Worm (Caenorhabditis elegans) whole organism, mixed stage, embryonic: ENCODE data around the gene acdh-6.
A peak's percentile ranks its signal among the peaks of the same experiment; 100 is the strongest.

Experiments
- M03D4.4 ChIP-seq: sonication (generic microtip); optimal IDR thresholded peaks from 2 replicates; lab custom pipeline; 2017; ENCODE audit warnings: mild to moderate bottlenecking, missing genetic modification characterization, missing compliant biosample characterization
- bed-3 ChIP-seq: fragments of 200-800 bp; sonication (Bioruptor generic); optimal IDR thresholded peaks from 3 replicates; lab custom pipeline; 2018; ENCODE audit warnings: mild to moderate bottlenecking, missing genetic modification characterization, moderate library complexity, missing compliant biosample characterization
- blmp-1 ChIP-seq: fragments of 150-350 bp; optimal IDR thresholded peaks from 2 replicates; lab custom pipeline; 2014; ENCODE audit warnings: missing biosample characterization, missing genetic modification characterization
- ceh-39 ChIP-seq: fragments of 150-350 bp; optimal IDR thresholded peaks from 2 replicates; lab custom pipeline; 2014; ENCODE audit warnings: missing biosample characterization, missing genetic modification characterization
- ceh-43 ChIP-seq: fragments of 200-800 bp; sonication (Bioruptor generic); optimal IDR thresholded peaks from 2 replicates; lab custom pipeline; 2018; ENCODE audit warnings: mild to moderate bottlenecking, missing genetic modification characterization, moderate library complexity, missing compliant biosample characterization
- ceh-83 ChIP-seq: fragments of 200-800 bp; sonication (Bioruptor generic); optimal IDR thresholded peaks from 2 replicates; lab custom pipeline; 2018; ENCODE audit warnings: mild to moderate bottlenecking, missing genetic modification characterization, missing compliant biosample characterization
- ces-1 ChIP-seq: fragments of 150-350 bp; optimal IDR thresholded peaks from 2 replicates; lab custom pipeline; 2014; ENCODE audit warnings: missing biosample characterization, missing genetic modification reagents, missing genetic modification characterization
- cnd-1 ChIP-seq: fragments of 200-800 bp; sonication (Bioruptor generic); optimal IDR thresholded peaks from 2 replicates; lab custom pipeline; 2018; ENCODE audit warnings: mild to moderate bottlenecking, missing genetic modification characterization, missing compliant biosample characterization
- drap-1 ChIP-seq: fragments of 200-800 bp; sonication (Bioruptor generic); optimal IDR thresholded peaks from 3 replicates; lab custom pipeline; 2018; ENCODE audit warnings: mild to moderate bottlenecking, missing genetic modification characterization, missing compliant biosample characterization
- elt-1 ChIP-seq: sonication (generic microtip); optimal IDR thresholded peaks from 2 replicates; lab custom pipeline; 2017; ENCODE audit warnings: missing genetic modification characterization, mild to moderate bottlenecking, missing compliant biosample characterization, antibody characterized with exemption, moderate library complexity, borderline replicate concordance; ENCODE audit not compliant: insufficient read depth
- flh-1 ChIP-seq: fragments of 200-800 bp; sonication (Bioruptor generic); optimal IDR thresholded peaks from 2 replicates; lab custom pipeline; 2018; ENCODE audit warnings: mild to moderate bottlenecking, missing genetic modification characterization, moderate library complexity, missing compliant biosample characterization
- ham-2 ChIP-seq: fragments of 200-800 bp; sonication (Bioruptor generic); optimal IDR thresholded peaks from 2 replicates; lab custom pipeline; 2018; ENCODE audit warnings: mild to moderate bottlenecking, missing genetic modification characterization, missing compliant biosample characterization
- lin-32 ChIP-seq: fragments of 200-800 bp; sonication (Bioruptor generic); optimal IDR thresholded peaks from 2 replicates; lab custom pipeline; 2018; ENCODE audit warnings: mild to moderate bottlenecking, missing genetic modification characterization, missing compliant biosample characterization
- lsy-2 ChIP-seq: fragments of 150-350 bp; optimal IDR thresholded peaks from 2 replicates; lab custom pipeline; 2014; ENCODE audit warnings: missing biosample characterization, missing genetic modification characterization
- mab-5 ChIP-seq: fragments of 150-350 bp; optimal IDR thresholded peaks from 2 replicates; lab custom pipeline; 2014; ENCODE audit warnings: missing biosample characterization, missing genetic modification characterization
- mep-1 ChIP-seq: fragments of 150-350 bp; optimal IDR thresholded peaks from 2 replicates; lab custom pipeline; 2017; ENCODE audit warnings: missing biosample characterization, missing genetic modification reagents, missing genetic modification characterization, inconsistent platforms
- mls-2 ChIP-seq: sonication (generic microtip); optimal IDR thresholded peaks from 2 replicates; lab custom pipeline; 2016; ENCODE audit warnings: mild to moderate bottlenecking, missing genetic modification characterization, moderate library complexity, missing compliant biosample characterization
- nhr-12 ChIP-seq: fragments of 150-350 bp; optimal IDR thresholded peaks from 2 replicates; lab custom pipeline; 2014; ENCODE audit warnings: missing biosample characterization, missing genetic modification characterization
- nhr-2 ChIP-seq: fragments of 150-350 bp; optimal IDR thresholded peaks from 2 replicates; lab custom pipeline; 2014; ENCODE audit warnings: missing biosample characterization, missing genetic modification characterization
- nhr-237 ChIP-seq: fragments of 150-350 bp; optimal IDR thresholded peaks from 2 replicates; lab custom pipeline; 2014; ENCODE audit warnings: missing biosample characterization, missing genetic modification characterization
- nhr-28 ChIP-seq: fragments of 150-350 bp; optimal IDR thresholded peaks from 2 replicates; lab custom pipeline; 2014; ENCODE audit warnings: missing biosample characterization, missing genetic modification characterization
- nhr-76 ChIP-seq: sonication (generic microtip); optimal IDR thresholded peaks from 2 replicates; lab custom pipeline; 2017; ENCODE audit warnings: missing biosample characterization, missing genetic modification characterization
- pha-4 ChIP-seq: fragments of 150-350 bp; optimal IDR thresholded peaks from 2 replicates; lab custom pipeline; 2018; ENCODE audit warnings: missing biosample characterization, missing genetic modification reagents, missing genetic modification characterization
- sem-2 ChIP-seq: fragments of 200-800 bp; sonication (Bioruptor generic); optimal IDR thresholded peaks from 2 replicates; lab custom pipeline; 2018; ENCODE audit warnings: mild to moderate bottlenecking, missing genetic modification characterization, missing compliant biosample characterization
- sptf-1 ChIP-seq: sonication (generic microtip); optimal IDR thresholded peaks from 2 replicates; lab custom pipeline; 2017; ENCODE audit warnings: mild to moderate bottlenecking, missing genetic modification characterization, moderate library complexity, missing compliant biosample characterization
- tbx-8 ChIP-seq: fragments of 200-800 bp; sonication (Bioruptor generic); optimal IDR thresholded peaks from 2 replicates; lab custom pipeline; 2018; ENCODE audit warnings: mild to moderate bottlenecking, missing genetic modification characterization, moderate library complexity, missing compliant biosample characterization
- unc-120 ChIP-seq: sonication (generic microtip); optimal IDR thresholded peaks from 2 replicates; lab custom pipeline; 2017; ENCODE audit warnings: missing genetic modification characterization, missing compliant biosample characterization; ENCODE audit not compliant: poor library complexity, severe bottlenecking
- unc-39 ChIP-seq: fragments of 150-350 bp; optimal IDR thresholded peaks from 2 replicates; lab custom pipeline; 2014; ENCODE audit warnings: missing biosample characterization, missing genetic modification characterization
- zip-8 ChIP-seq: fragments of 150-350 bp; optimal IDR thresholded peaks from 2 replicates; lab custom pipeline; 2014; ENCODE audit warnings: missing biosample characterization, missing genetic modification characterization
- ztf-11 ChIP-seq: fragments of 150-350 bp; optimal IDR thresholded peaks from 2 replicates; lab custom pipeline; 2014; ENCODE audit warnings: missing biosample characterization, missing genetic modification characterization

Gene acdh-6

ce11 chrIII:8578381-8578780 is 17.4 kb downstream of the acdh-6 start:
- no peak for TF ChIP-seq ceh-43 (GFP tag; lab: Kevin White, UChicago)
- TF ChIP-seq nhr-76 (tag; lab: Kevin White, UChicago): no peak
- TF ChIP-seq unc-39 (tag; lab: Kevin White, UChicago): no peak
- TF ChIP-seq ces-1 (GFP tag; lab: Kevin White, UChicago): no peak
- no peak for TF ChIP-seq elt-1 (tag; lab: Kevin White, UChicago)
- no peak for TF ChIP-seq pha-4 (tag; lab: Kevin White, UChicago)
- no peak for TF ChIP-seq nhr-237
- TF ChIP-seq cnd-1: no peak
- no peak for TF ChIP-seq ceh-83
- TF ChIP-seq mls-2: no peak
- no peak for TF ChIP-seq blmp-1
- TF ChIP-seq zip-8 (tag; lab: Kevin White, UChicago): no peak
- TF ChIP-seq sptf-1 (tag; lab: Kevin White, UChicago): no peak
- TF ChIP-seq M03D4.4 (tag; lab: Kevin White, UChicago): no peak

- TF ChIP-seq blmp-1 (peak; percentile 70), cnd-1 (no peak)
Observed at ce11 chrIII:8579367-8579766, 18.4 kb downstream of the acdh-6 start.

- no peak for TF ChIP-seq nhr-76 (tag; lab: Kevin White, UChicago)
- TF ChIP-seq ces-1 (GFP tag; lab: Kevin White, UChicago): no peak
- no peak for TF ChIP-seq tbx-8 (GFP tag; lab: Kevin White, UChicago)
- TF ChIP-seq mab-5 (tag; lab: Kevin White, UChicago): no peak
- no peak for TF ChIP-seq lin-32 (GFP tag; lab: Kevin White, UChicago)
- no peak for TF ChIP-seq bed-3 (GFP tag; lab: Kevin White, UChicago)
- TF ChIP-seq sptf-1 (tag; lab: Kevin White, UChicago): no peak
- TF ChIP-seq lsy-2 (tag; lab: Kevin White, UChicago): no peak
- TF ChIP-seq drap-1 (GFP tag; lab: Kevin White, UChicago): no peak
- TF ChIP-seq M03D4.4 (tag; lab: Kevin White, UChicago): no peak
- no peak for TF ChIP-seq nhr-237
- no peak for TF ChIP-seq ztf-11 (tag; lab: Kevin White, UChicago)
- no peak for TF ChIP-seq mls-2
- TF ChIP-seq zip-8 (tag; lab: Kevin White, UChicago): no peak
- no peak for TF ChIP-seq ceh-43 (GFP tag; lab: Kevin White, UChicago)
- no peak for TF ChIP-seq sem-2 (GFP tag; lab: Kevin White, UChicago)
- no peak for TF ChIP-seq cnd-1
Observed at ce11 chrIII:8580802-8581201, 19.9 kb downstream of the acdh-6 start, which contains the start of gene doxa-1. Gene doxa-1 (plus strand): TSS chrIII:8581102.

- peak; percentile 92 for TF ChIP-seq ces-1 (GFP tag; lab: Kevin White, UChicago)
- no peak for TF ChIP-seq blmp-1
- TF ChIP-seq, all 35 proteins: peak for 1
Observed at ce11 chrIII:8588592-8589153, 27.7 kb downstream of the acdh-6 start, which contains the start of gene glr-1. Gene glr-1 (minus strand): TSS chrIII:8588642.

ce11 chrIII:8589195-8589594 is 28.3 kb downstream of the acdh-6 start, which contains the start of gene fip-3:
Gene fip-3 (minus strand): TSS chrIII:8589488.
- TF ChIP-seq nhr-237: no peak
- TF ChIP-seq unc-39 (tag; lab: Kevin White, UChicago): no peak
- TF ChIP-seq sptf-1 (tag; lab: Kevin White, UChicago): no peak
- TF ChIP-seq elt-1 (tag; lab: Kevin White, UChicago): no peak
- no peak for TF ChIP-seq bed-3 (GFP tag; lab: Kevin White, UChicago)
- TF ChIP-seq lin-32 (GFP tag; lab: Kevin White, UChicago): no peak
- TF ChIP-seq drap-1 (GFP tag; lab: Kevin White, UChicago): no peak
- no peak for TF ChIP-seq nhr-12 (tag; lab: Kevin White, UChicago)
- no peak for TF ChIP-seq mep-1 (tag; lab: Kevin White, UChicago)
- TF ChIP-seq nhr-28 (tag; lab: Kevin White, UChicago): no peak
- TF ChIP-seq blmp-1: no peak
- no peak for TF ChIP-seq flh-1 (GFP tag; lab: Kevin White, UChicago)
- TF ChIP-seq cnd-1: no peak
- no peak for TF ChIP-seq unc-120 (tag; lab: Kevin White, UChicago)
- TF ChIP-seq ceh-39 (tag; lab: Kevin White, UChicago): no peak
- no peak for TF ChIP-seq ces-1 (GFP tag; lab: Kevin White, UChicago)
- no peak for TF ChIP-seq ham-2 (GFP tag; lab: Kevin White, UChicago)
- TF ChIP-seq ceh-43 (GFP tag; lab: Kevin White, UChicago): no peak
- no peak for TF ChIP-seq mls-2
- TF ChIP-seq nhr-2 (tag; lab: Kevin White, UChicago): no peak
- TF ChIP-seq, all 35 proteins: peak for 0
